Worm (Caenorhabditis elegans) whole organism, L4 larva: ENCODE data around the gene icd-1.

ENCODE experiments used
- ceh-28 ChIP-seq: fragments of 150-350 bp; optimal IDR thresholded peaks from 2 replicates; lab custom pipeline; 2014; ENCODE audit warnings: missing biosample characterization, missing genetic modification reagents, missing genetic modification characterization
- ceh-32 ChIP-seq: sonication (generic microtip); optimal IDR thresholded peaks from 2 replicates; lab custom pipeline; 2016; ENCODE audit warnings: mild to moderate bottlenecking, missing genetic modification characterization, missing compliant biosample characterization; ENCODE audit not compliant: poor library complexity
- ceh-82 ChIP-seq: sonication (generic microtip); optimal IDR thresholded peaks from 2 replicates; lab custom pipeline; 2017; ENCODE audit warnings: missing biosample characterization, missing genetic modification characterization
- dmd-9 ChIP-seq: fragments of 200-800 bp; sonication (Bioruptor generic); IDR thresholded peaks from 2 replicates; pipeline ENCODE4 v1.3.6; 2022; ENCODE audit warnings: missing genetic modification reagents, missing genetic modification characterization, missing compliant biosample characterization
- egl-27 ChIP-seq: sonication (generic microtip); optimal IDR thresholded peaks from 3 replicates; lab custom pipeline; 2017; ENCODE audit warnings: missing biosample characterization, missing genetic modification reagents, missing genetic modification characterization
- mdl-1 ChIP-seq, 2 experiments: fragments of 150-350 bp in 1 of 2; sonication (generic microtip) in 1 of 2; optimal IDR thresholded peaks; 2 replicates each; lab custom pipeline; 2014 to 2017; ENCODE audit warnings: missing biosample characterization in 2 of 2, missing genetic modification characterization in 2 of 2
- nhr-237 ChIP-seq: sonication (generic microtip); optimal IDR thresholded peaks from 2 replicates; lab custom pipeline; 2017; ENCODE audit warnings: missing biosample characterization, missing genetic modification characterization
- nhr-25 ChIP-seq: sonication (generic microtip); optimal IDR thresholded peaks from 2 replicates; lab custom pipeline; 2017; ENCODE audit warnings: missing genetic modification characterization, mild to moderate bottlenecking, missing compliant biosample characterization, antibody characterized with exemption, moderate library complexity, borderline replicate concordance; ENCODE audit not compliant: insufficient read depth
- nhr-76 ChIP-seq: fragments of 150-350 bp; optimal IDR thresholded peaks from 2 replicates; lab custom pipeline; 2014; ENCODE audit warnings: missing biosample characterization, missing genetic modification characterization
- nhr-77 ChIP-seq: fragments of 150-350 bp; optimal IDR thresholded peaks from 2 replicates; lab custom pipeline; 2014; ENCODE audit warnings: missing biosample characterization, missing genetic modification characterization
- pqm-1 ChIP-seq: sonication (generic microtip); optimal IDR thresholded peaks from 2 replicates; lab custom pipeline; 2017; ENCODE audit warnings: missing biosample characterization, missing genetic modification characterization
- snpc-4 ChIP-seq: fragments of 150-350 bp; optimal IDR thresholded peaks from 2 replicates; lab custom pipeline; 2014; ENCODE audit warnings: missing biosample characterization, missing genetic modification characterization

- TF ChIP-seq mdl-1 (tag; optimal IDR thresholded peaks at IDR 0.05; lab: Kevin White, UChicago), result no peak
- no peak for TF ChIP-seq nhr-237 (tag; lab: Kevin White, UChicago)
- no peak for TF ChIP-seq snpc-4 (tag; lab: Kevin White, UChicago)
- TF ChIP-seq nhr-77 (tag; lab: Kevin White, UChicago), result no peak
- TF ChIP-seq egl-27 (tag; lab: Kevin White, UChicago), result no peak
- no peak for TF ChIP-seq ceh-32 (tag; lab: Kevin White, UChicago)
- no peak for TF ChIP-seq nhr-25 (tag; lab: Kevin White, UChicago)
- no peak for TF ChIP-seq ceh-28 (tag; lab: Kevin White, UChicago)
- no peak for TF ChIP-seq ceh-82 (tag; lab: Kevin White, UChicago)
- TF ChIP-seq nhr-76 (tag; lab: Kevin White, UChicago), result no peak
- TF ChIP-seq pqm-1 (tag; lab: Kevin White, UChicago), result no peak
- TF ChIP-seq dmd-9 (GFP tag; lab: Robert Waterston, UW), result no peak
Measured at ce11 chrII:6554677-6555076, 33.8 kb downstream of the icd-1 start, which contains the start of gene wrn-1.
